Fruit fly (Drosophila melanogaster) whole organism, embryonic: ENCODE data around the gene Uba4.

Source experiments
- BtbVII ChIP-seq: fragments of 200-800 bp; sonication (Bioruptor generic); optimal IDR thresholded peaks from 3 replicates; lab custom pipeline; 2017; ENCODE audit warnings: missing biosample characterization, mild to moderate bottlenecking, missing genetic modification characterization
- CG10979 ChIP-seq: fragments of 200-800 bp; sonication (Bioruptor generic); optimal IDR thresholded peaks from 2 replicates; lab custom pipeline; 2018; ENCODE audit warnings: missing biosample characterization, mild to moderate bottlenecking, missing genetic modification characterization, moderate library complexity
- CG11504 ChIP-seq: fragments of 200-800 bp; sonication (Bioruptor generic); optimal IDR thresholded peaks from 3 replicates; lab custom pipeline; 2019; ENCODE audit warnings: missing biosample characterization, mild to moderate bottlenecking, missing genetic modification characterization, moderate library complexity
- CG12155 ChIP-seq: fragments of 200-800 bp; sonication (Bioruptor generic); optimal IDR thresholded peaks from 3 replicates; lab custom pipeline; 2016; ENCODE audit warnings: missing biosample characterization, missing genetic modification characterization
- CG1603 ChIP-seq: fragments of 200-800 bp; sonication (Bioruptor generic); optimal IDR thresholded peaks from 2 replicates; lab custom pipeline; 2019; ENCODE audit warnings: missing biosample characterization, mild to moderate bottlenecking, missing genetic modification characterization, moderate library complexity
- CG2875 ChIP-seq: fragments of 200-800 bp; sonication (Bioruptor generic); optimal IDR thresholded peaks from 2 replicates; lab custom pipeline; 2017; ENCODE audit warnings: missing biosample characterization, mild to moderate bottlenecking, missing genetic modification characterization, missing genetic modification reagents
- CG4282 ChIP-seq: fragments of 200-800 bp; sonication (Bioruptor generic); optimal IDR thresholded peaks from 2 replicates; lab custom pipeline; 2016; ENCODE audit warnings: missing biosample characterization, missing genetic modification characterization
- CG4360 ChIP-seq: fragments of 200-800 bp; sonication (Bioruptor generic); IDR thresholded peaks from 2 replicates; pipeline ENCODE4 v1.3.6; 2022; ENCODE audit warnings: missing biosample characterization, missing genetic modification characterization
- CG4707 ChIP-seq: fragments of 200-800 bp; sonication (Bioruptor generic); optimal IDR thresholded peaks from 2 replicates; lab custom pipeline; 2018; ENCODE audit warnings: missing biosample characterization, mild to moderate bottlenecking, missing genetic modification characterization, moderate library complexity
- CG5180 ChIP-seq: fragments of 200-800 bp; sonication (Bioruptor generic); optimal IDR thresholded peaks from 3 replicates; lab custom pipeline; 2017; ENCODE audit warnings: missing biosample characterization, missing genetic modification characterization, mild to moderate bottlenecking, moderate library complexity, missing genetic modification reagents
- CG6254 ChIP-seq: fragments of 200-800 bp; sonication (Bioruptor generic); optimal IDR thresholded peaks from 3 replicates; lab custom pipeline; 2017; ENCODE audit warnings: mild to moderate bottlenecking, missing biosample characterization, missing genetic modification reagents, missing genetic modification characterization
- CG6813 ChIP-seq: fragments of 200-800 bp; sonication (Bioruptor generic); optimal IDR thresholded peaks from 2 replicates; lab custom pipeline; 2017; ENCODE audit warnings: missing biosample characterization, missing genetic modification characterization, mild to moderate bottlenecking, moderate library complexity, missing genetic modification reagents
- CG8359 ChIP-seq: fragments of 200-800 bp; sonication (Bioruptor generic); optimal IDR thresholded peaks from 2 replicates; lab custom pipeline; 2017; ENCODE audit warnings: missing biosample characterization, mild to moderate bottlenecking, missing genetic modification characterization, borderline replicate concordance
- CoRest ChIP-seq: fragments of 200-800 bp; sonication (Bioruptor generic); optimal IDR thresholded peaks from 3 replicates; lab custom pipeline; 2018; ENCODE audit warnings: missing biosample characterization, mild to moderate bottlenecking, missing genetic modification characterization, moderate library complexity
- Dip2 ChIP-seq: fragments of 200-800 bp; sonication (Bioruptor generic); IDR thresholded peaks from 2 replicates; pipeline ENCODE4 v1.3.6; 2022; ENCODE audit warnings: missing biosample characterization, missing genetic modification characterization
- Hmr ChIP-seq: fragments of 200-800 bp; sonication (Bioruptor generic); optimal IDR thresholded peaks from 3 replicates; lab custom pipeline; 2017; ENCODE audit warnings: mild to moderate bottlenecking, missing biosample characterization, missing genetic modification reagents, missing genetic modification characterization
- Med ChIP-seq: fragments of 200-800 bp; sonication (Bioruptor generic); peaks from one replicate; lab custom pipeline; 2016; ENCODE audit warnings: missing biosample characterization, missing genetic modification characterization, mild to moderate bottlenecking, inconsistent platforms, moderate library complexity
- Oaz ChIP-seq: fragments of 200-800 bp; sonication (Bioruptor generic); IDR thresholded peaks from 2 replicates; pipeline ENCODE4 v1.3.6; 2022; ENCODE audit warnings: missing biosample characterization, missing genetic modification characterization
- Pdp1 ChIP-seq, 2 experiments: fragments of 200-800 bp; sonication (Bioruptor generic); optimal IDR thresholded peaks; 3 replicates each; lab custom pipeline; 2016; ENCODE audit warnings: missing biosample characterization in 2 of 2, missing genetic modification characterization in 2 of 2, mild to moderate bottlenecking in 1 of 2, moderate library complexity in 1 of 2
- Ravus ChIP-seq: fragments of 200-800 bp; sonication (Bioruptor generic); IDR thresholded peaks from 2 replicates; pipeline ENCODE4 v1.3.6; 2022; ENCODE audit warnings: missing biosample characterization, missing genetic modification characterization
- Sox102F ChIP-seq: fragments of 200-800 bp; sonication (Bioruptor generic); optimal IDR thresholded peaks from 2 replicates; lab custom pipeline; 2018; ENCODE audit warnings: missing biosample characterization, mild to moderate bottlenecking, missing genetic modification characterization, moderate library complexity
- ac ChIP-seq: fragments of 200-800 bp; sonication (Bioruptor generic); optimal IDR thresholded peaks from 3 replicates; lab custom pipeline; 2017; ENCODE audit warnings: missing biosample characterization, mild to moderate bottlenecking, missing genetic modification characterization
- cg ChIP-seq: fragments of 200-800 bp; sonication (Bioruptor generic); optimal IDR thresholded peaks from 3 replicates; lab custom pipeline; 2019; ENCODE audit warnings: missing biosample characterization, mild to moderate bottlenecking, missing genetic modification characterization, moderate library complexity
- chif ChIP-seq, 2 experiments: fragments of 200-800 bp; sonication (Bioruptor generic); optimal IDR thresholded peaks; 3 replicates each; lab custom pipeline; 2016; ENCODE audit warnings: missing biosample characterization in 2 of 2, missing genetic modification characterization in 2 of 2
- chm ChIP-seq: fragments of 200-800 bp; sonication (Bioruptor generic); IDR thresholded peaks from 2 replicates; pipeline ENCODE4 v1.3.6; 2022; ENCODE audit warnings: missing biosample characterization, missing genetic modification characterization
- ci ChIP-seq: fragments of 200-800 bp; sonication (Bioruptor generic); IDR thresholded peaks from 3 replicates; pipeline ENCODE4 v1.3.6; 2022; ENCODE audit warnings: missing biosample characterization, missing genetic modification characterization
- crol ChIP-seq: fragments of 200-800 bp; sonication (Bioruptor generic); IDR thresholded peaks from 2 replicates; pipeline ENCODE4 v1.3.6; 2022; ENCODE audit warnings: missing biosample characterization, missing genetic modification characterization
- gem ChIP-seq: fragments of 200-800 bp; sonication (Bioruptor generic); optimal IDR thresholded peaks from 2 replicates; lab custom pipeline; 2019; ENCODE audit warnings: missing biosample characterization, mild to moderate bottlenecking, missing genetic modification characterization, moderate library complexity
- grau ChIP-seq: fragments of 200-800 bp; optimal IDR thresholded peaks from 3 replicates; lab custom pipeline; 2019; ENCODE audit warnings: missing biosample characterization, mild to moderate bottlenecking, missing genetic modification characterization, moderate library complexity
- insv ChIP-seq, 2 experiments: fragments of 200-800 bp; sonication (Bioruptor generic); optimal IDR thresholded peaks; 3 replicates each; lab custom pipeline; 2016 to 2018; ENCODE audit warnings: missing biosample characterization in 2 of 2, missing genetic modification characterization in 2 of 2
- ken ChIP-seq: fragments of 200-800 bp; sonication (Bioruptor generic); IDR thresholded peaks from 3 replicates; pipeline ENCODE4 v1.3.6; 2022; ENCODE audit warnings: missing biosample characterization, missing genetic modification characterization
- nerfin-2 ChIP-seq: fragments of 200-800 bp; sonication (Bioruptor generic); IDR thresholded peaks from 2 replicates; pipeline ENCODE4 v1.3.6; 2022; ENCODE audit warnings: missing biosample characterization, missing genetic modification characterization; ENCODE audit not compliant: partially characterized antibody
- pfk ChIP-seq: fragments of 200-800 bp; sonication (Bioruptor generic); optimal IDR thresholded peaks from 2 replicates; lab custom pipeline; 2018; ENCODE audit warnings: missing biosample characterization, mild to moderate bottlenecking, missing genetic modification characterization, moderate library complexity
- phol ChIP-seq: fragments of 200-800 bp; sonication (Bioruptor generic); optimal IDR thresholded peaks from 3 replicates; lab custom pipeline; 2018; ENCODE audit warnings: missing biosample characterization, mild to moderate bottlenecking, missing genetic modification characterization, moderate library complexity
- prd ChIP-seq, 3 experiments: fragments of >200 bp in 2 of 3; fragments of 200-800 bp in 1 of 3; sonication (Bioruptor generic) in 1 of 3; optimal IDR thresholded peaks in 2 of 3; IDR thresholded peaks in 1 of 3; 2 replicates in 2 of 3; 3 replicates in 1 of 3; pipeline versions ENCODE4 v1.3.6 to Lab custom; 2017 to 2022; ENCODE audit warnings: missing biosample characterization in 1 of 3, missing genetic modification characterization in 1 of 3
- row ChIP-seq: fragments of 200-800 bp; sonication (Bioruptor generic); IDR thresholded peaks from 3 replicates; pipeline ENCODE4 v1.3.6; 2022; ENCODE audit warnings: missing biosample characterization, missing genetic modification characterization
- schlank ChIP-seq: fragments of 200-800 bp; sonication (Bioruptor generic); optimal IDR thresholded peaks from 2 replicates; lab custom pipeline; 2018; ENCODE audit warnings: missing biosample characterization, mild to moderate bottlenecking, missing genetic modification characterization
- sd ChIP-seq: fragments of 200-800 bp; sonication (Bioruptor generic); optimal IDR thresholded peaks from 3 replicates; lab custom pipeline; 2018; ENCODE audit warnings: missing biosample characterization, mild to moderate bottlenecking, missing genetic modification characterization, moderate library complexity
- sens ChIP-seq: fragments of 200-800 bp; sonication (Bioruptor generic); peaks from one replicate; lab custom pipeline; 2016; ENCODE audit warnings: missing biosample characterization, missing genetic modification characterization
- sob ChIP-seq: fragments of 200-800 bp; sonication (Bioruptor generic); IDR thresholded peaks from 2 replicates; pipeline ENCODE4 v1.3.6; 2022; ENCODE audit warnings: missing biosample characterization, missing genetic modification characterization
- stwl ChIP-seq: fragments of 200-800 bp; sonication (Bioruptor generic); optimal IDR thresholded peaks from 3 replicates; lab custom pipeline; 2018; ENCODE audit warnings: missing biosample characterization, mild to moderate bottlenecking, missing genetic modification characterization, moderate library complexity
- tup ChIP-seq: fragments of 200-800 bp; sonication (Bioruptor generic); optimal IDR thresholded peaks from 2 replicates; lab custom pipeline; 2016; ENCODE audit warnings: missing biosample characterization, mild to moderate bottlenecking, missing genetic modification characterization, moderate library complexity
- twi ChIP-seq: fragments of 200-800 bp; optimal IDR thresholded peaks from 2 replicates; lab custom pipeline; 2019; ENCODE audit warnings: missing biosample characterization, mild to moderate bottlenecking, missing genetic modification characterization, moderate library complexity
- unpg ChIP-seq: fragments of 200-800 bp; sonication (Bioruptor generic); optimal IDR thresholded peaks from 3 replicates; lab custom pipeline; 2018; ENCODE audit warnings: missing biosample characterization, mild to moderate bottlenecking, missing genetic modification characterization, moderate library complexity
- wdn ChIP-seq: fragments of 200-800 bp; sonication (Bioruptor generic); IDR thresholded peaks from 2 replicates; pipeline ENCODE4 v1.3.6; 2022; ENCODE audit warnings: missing biosample characterization, missing genetic modification characterization
- zfh1 ChIP-seq: fragments of 200-800 bp; sonication (Bioruptor generic); IDR thresholded peaks from 3 replicates; pipeline ENCODE4 v1.3.6; 2022; ENCODE audit warnings: missing biosample characterization, missing genetic modification characterization

Uba4 gene

dm6 chr2L:8544636-8545035 is 27.4 kb downstream of the Uba4 start:
- TF ChIP-seq Med (GFP tag; lab: Kevin White, UChicago) (peak; percentile 53), nerfin-2 (GFP tag; lab: Robert Waterston, UW) (0 out of 2 replicates have a peak, but pooled peaks have one; percentile 32), chm (peak; percentile 45; the same call in 1 of the 2 replicates), zfh1 (GFP tag; lab: Robert Waterston, UW) (no peak), CG12155 (GFP tag; lab: Kevin White, UChicago) (no peak), CG4360 (GFP tag; lab: Robert Waterston, UW) (peak; percentile 76), crol (GFP tag; lab: Robert Waterston, UW) (peak; percentile 51; the same call in 1 of the 2 replicates), twi (tag; lab: Kevin White, UChicago) (peak; percentile 5), cg (GFP tag; lab: Kevin White, UChicago) (peak; percentile 28), sens (GFP tag; lab: Kevin White, UChicago) (peak; percentile 15)

- TF ChIP-seq ac (GFP tag; lab: Kevin White, UChicago) (peak; percentile 14), twi (tag; lab: Kevin White, UChicago) (peak; percentile 22), row (GFP tag; lab: Robert Waterston, UW) (peak; percentile 38; the same call in 2 of the 3 replicates), sob (GFP tag; lab: Robert Waterston, UW) (0 out of 2 replicates have a peak, but pooled peaks have one; percentile 7), CG2875 (GFP tag; lab: Kevin White, UChicago) (no peak), schlank (no peak), CG6254 (GFP tag; lab: Kevin White, UChicago) (peak; percentile 2), wdn (no peak), ci (0 out of 3 replicates have a peak, but pooled peaks have one; percentile 15), insv (GFP tag; optimal IDR thresholded peaks at IDR 0.05; lab: Kevin White, UChicago) (no peak), grau (tag; lab: Kevin White, UChicago) (peak; percentile 93), CG4282 (peak; percentile 49), BtbVII (GFP tag; lab: Kevin White, UChicago) (no peak), CG1603 (tag; lab: Kevin White, UChicago) (peak; percentile 5), chif (GFP tag; optimal IDR thresholded peaks at IDR 0.05; lab: Kevin White, UChicago) (peak in 1 of 2 experiments; percentile 18), Oaz (GFP tag; lab: Robert Waterston, UW) (no peak), Hmr (GFP tag; lab: Kevin White, UChicago) (no peak), ken (GFP tag; lab: Robert Waterston, UW) (no peak), CG5180 (no peak), CG8359 (GFP tag; lab: Kevin White, UChicago) (no peak), prd (optimal IDR thresholded peaks at IDR 0.05; lab: Kevin White, UChicago) (no peak), prd (GFP tag; IDR thresholded peaks at IDR 0.05; lab: Robert Waterston, UW) (peak; percentile 20; the same call in 1 of the 3 replicates), pfk (GFP tag; lab: Kevin White, UChicago) (no peak), Pdp1 (GFP tag; optimal IDR thresholded peaks at IDR 0.05; lab: Kevin White, UChicago) (peak in 1 of 2 experiments; percentile 10), CoRest (peak; percentile 17), Ravus (no peak), CG11504 (tag; lab: Kevin White, UChicago) (peak; percentile 3), gem (tag; lab: Kevin White, UChicago) (peak; percentile 12), Dip2 (GFP tag; lab: Robert Waterston, UW) (no peak), Sox102F (GFP tag; lab: Kevin White, UChicago) (peak; percentile 6), stwl (tag; lab: Kevin White, UChicago) (no peak), unpg (GFP tag; lab: Kevin White, UChicago) (peak; percentile 3), CG6813 (GFP tag; lab: Kevin White, UChicago) (no peak), CG10979 (tag; lab: Kevin White, UChicago) (peak; percentile 25), tup (GFP tag; lab: Kevin White, UChicago) (peak; percentile 15), CG4707 (GFP tag; lab: Kevin White, UChicago) (peak; percentile 39), sd (tag; lab: Kevin White, UChicago) (no peak), phol (peak; percentile 20)
Observed at dm6 chr2L:8545393-8546100, 28.3 kb downstream of the Uba4 start.
